Worm (Caenorhabditis elegans) whole organism, late embryonic: ENCODE data around the gene ccd-5.

ENCODE experiments used
- K09A11.1 ChIP-seq: sonication (generic microtip); optimal IDR thresholded peaks from 2 replicates; lab custom pipeline; 2017; ENCODE audit warnings: antibody characterized with exemption, mild to moderate bottlenecking, missing genetic modification characterization, missing compliant biosample characterization; ENCODE audit not compliant: insufficient read depth
- ceh-45 ChIP-seq: fragments of 200-800 bp; sonication (Bioruptor generic); IDR thresholded peaks from 2 replicates; pipeline ENCODE4 v1.3.6; 2022; ENCODE audit warnings: missing genetic modification reagents, missing genetic modification characterization, missing compliant biosample characterization
- elt-2 ChIP-seq: sonication (generic microtip); optimal IDR thresholded peaks from 2 replicates; lab custom pipeline; 2016; ENCODE audit warnings: missing genetic modification reagents, missing genetic modification characterization, missing compliant biosample characterization
- hlh-13 ChIP-seq: fragments of 200-800 bp; sonication (Bioruptor generic); optimal IDR thresholded peaks from 2 replicates; lab custom pipeline; 2018; ENCODE audit warnings: mild to moderate bottlenecking, missing genetic modification characterization, missing compliant biosample characterization
- pqm-1 ChIP-seq: sonication (generic microtip); optimal IDR thresholded peaks from 2 replicates; lab custom pipeline; 2016; ENCODE audit warnings: missing genetic modification characterization, missing compliant biosample characterization
- sdc-2 ChIP-seq: sonication (generic microtip); optimal IDR thresholded peaks from 2 replicates; lab custom pipeline; 2016; ENCODE audit warnings: missing genotype, missing genetic modification characterization, missing compliant biosample characterization
- unc-3 ChIP-seq, 2 experiments: fragments of 200-800 bp in 1 of 2; sonication (Bioruptor generic) in 1 of 2; sonication (generic microtip) in 1 of 2; conservative IDR thresholded peaks in 1 of 2; optimal IDR thresholded peaks in 1 of 2; 2 replicates each; pipeline versions ENCODE4 v1.3.6 to Lab custom; 2016 to 2022; ENCODE audit warnings: missing compliant biosample characterization in 2 of 2, missing genetic modification characterization in 2 of 2, missing genetic modification reagents in 1 of 2

DNA sequence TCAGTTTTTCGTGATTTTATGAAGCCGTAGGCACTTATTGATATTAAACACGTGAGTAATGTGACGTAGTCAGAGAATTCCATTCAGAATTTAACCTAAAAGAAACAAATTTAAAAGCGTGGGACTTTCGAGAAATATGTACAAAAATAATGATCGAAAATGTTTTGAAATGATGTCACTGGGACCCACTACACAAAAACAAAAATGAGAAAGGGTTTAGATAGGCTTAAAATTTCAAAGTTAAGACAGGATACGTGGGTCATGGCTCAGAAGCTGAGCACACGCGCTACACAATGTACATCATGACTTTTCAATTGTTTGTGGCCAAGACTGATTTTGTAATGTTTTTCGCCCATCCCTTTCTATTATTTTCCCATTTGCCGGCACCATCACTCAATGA lies 23.6 kb downstream of the ccd-5 start, which contains the start of gene smvt-1:
- no peak for TF ChIP-seq sdc-2
- TF ChIP-seq pqm-1 (tag; lab: Kevin White, UChicago), result no peak
- no peak for TF ChIP-seq K09A11.1 (tag; lab: Kevin White, UChicago)
- no peak for TF ChIP-seq unc-3 (GFP tag; conservative IDR thresholded peaks at IDR 0.05; lab: Robert Waterston, UW)
- TF ChIP-seq unc-3 (tag; optimal IDR thresholded peaks at IDR 0.05; lab: Kevin White, UChicago), result no peak
- no peak for TF ChIP-seq hlh-13 (GFP tag; lab: Kevin White, UChicago)
- TF ChIP-seq elt-2, result no peak
- TF ChIP-seq ceh-45, result no peak
